Worm (Caenorhabditis elegans): ENCODE measurements around the gene R01H10.4.
"Not testable (repeated sequence)": the region's sequence is repeated elsewhere in the genome, so short reads cannot be mapped to it uniquely, and the experiment has no call there.

Gene R01H10.4

ce11 chrIII:10221860-10222259 lies 32.8 kb upstream of the R01H10.4 start, which contains the start of gene Y70G10A.4:
Y70G10A.4 (plus strand) TSS chrIII:10222160.
- TF ChIP-seq tra-4 (tag; optimal IDR thresholded peaks at IDR 0.05); ets-7 (tag; optimal IDR thresholded peaks at IDR 0.05); pes-1 (GFP tag; IDR thresholded peaks at IDR 0.05): not testable (repeated sequence)

- TF ChIP-seq hmbx-1 (tag; optimal IDR thresholded peaks at IDR 0.05), result no peak
- TF ChIP-seq ets-7 (tag; optimal IDR thresholded peaks at IDR 0.05), result no peak
- TF ChIP-seq flt-1 (GFP tag; IDR thresholded peaks at IDR 0.05), result no peak
- no peak for TF ChIP-seq hmg-4 (GFP tag; optimal IDR thresholded peaks at IDR 0.05)
- TF ChIP-seq ama-1 (optimal IDR thresholded peaks at IDR 0.05), result no peak
- TF ChIP-seq pes-1 (GFP tag; IDR thresholded peaks at IDR 0.05), result no peak
- TF ChIP-seq ceh-13 (GFP tag; optimal IDR thresholded peaks at IDR 0.05), result no peak
- TF ChIP-seq aly-1 (tag; optimal IDR thresholded peaks at IDR 0.05), result no peak
- TF ChIP-seq B0310.2 (tag; optimal IDR thresholded peaks at IDR 0.05), result no peak
- TF ChIP-seq tbx-37 (GFP tag; conservative IDR thresholded peaks at IDR 0.05), result no peak
- no peak for TF ChIP-seq tra-4 (tag; optimal IDR thresholded peaks at IDR 0.05)
- no peak for TF ChIP-seq hnd-1 (tag; optimal IDR thresholded peaks at IDR 0.05)
- TF ChIP-seq scrt-1 (GFP tag; IDR thresholded peaks at IDR 0.05), result no peak
- TF ChIP-seq sea-1 (GFP tag; conservative IDR thresholded peaks at IDR 0.05), result no peak
- no peak for TF ChIP-seq ceh-36 (tag; optimal IDR thresholded peaks at IDR 0.05)
- no peak for TF ChIP-seq tbx-11 (GFP tag; IDR thresholded peaks at IDR 0.05)
- no peak for TF ChIP-seq F13C5.2 (tag; optimal IDR thresholded peaks at IDR 0.05)
These were observed 23.0 kb upstream of the R01H10.4 start for ce11 chrIII:10231641-10232040.

ce11 chrIII:10233979-10234378 lies 20.6 kb upstream of the R01H10.4 start, which contains the start of gene paml-1:
paml-1 (minus strand) TSS chrIII:10234079.
- TF ChIP-seq ceh-13 (GFP tag; optimal IDR thresholded peaks at IDR 0.05) (no peak), F13C5.2 (tag; optimal IDR thresholded peaks at IDR 0.05) (no peak), hmbx-1 (tag; optimal IDR thresholded peaks at IDR 0.05) (no peak), tbx-37 (GFP tag; conservative IDR thresholded peaks at IDR 0.05) (no peak), tbx-11 (GFP tag; IDR thresholded peaks at IDR 0.05) (no peak), aly-1 (tag; optimal IDR thresholded peaks at IDR 0.05) (no peak), ets-7 (tag; optimal IDR thresholded peaks at IDR 0.05) (no peak), sea-1 (GFP tag; conservative IDR thresholded peaks at IDR 0.05) (no peak), hmg-4 (GFP tag; optimal IDR thresholded peaks at IDR 0.05) (no peak), ama-1 (optimal IDR thresholded peaks at IDR 0.05) (no peak), hnd-1 (tag; optimal IDR thresholded peaks at IDR 0.05) (no peak), scrt-1 (GFP tag; IDR thresholded peaks at IDR 0.05) (no peak), ceh-36 (tag; optimal IDR thresholded peaks at IDR 0.05) (no peak), B0310.2 (tag; optimal IDR thresholded peaks at IDR 0.05) (no peak), pes-1 (GFP tag; IDR thresholded peaks at IDR 0.05) (no peak), flt-1 (GFP tag; IDR thresholded peaks at IDR 0.05) (no peak), tra-4 (tag; optimal IDR thresholded peaks at IDR 0.05) (no peak)

ce11 chrIII:10236291-10236871 lies 18.2 kb upstream of the R01H10.4 start:
- TF ChIP-seq tra-4 (tag; optimal IDR thresholded peaks at IDR 0.05) (no peak), tbx-37 (GFP tag; conservative IDR thresholded peaks at IDR 0.05) (no peak), flt-1 (GFP tag; IDR thresholded peaks at IDR 0.05) (no peak), ets-7 (tag; optimal IDR thresholded peaks at IDR 0.05) (no peak), tbx-11 (GFP tag; IDR thresholded peaks at IDR 0.05) (no peak), F13C5.2 (tag; optimal IDR thresholded peaks at IDR 0.05) (no peak), ceh-36 (tag; optimal IDR thresholded peaks at IDR 0.05) (no peak), sea-1 (GFP tag; conservative IDR thresholded peaks at IDR 0.05) (no peak), B0310.2 (tag; optimal IDR thresholded peaks at IDR 0.05) (no peak), ceh-13 (GFP tag; optimal IDR thresholded peaks at IDR 0.05) (no peak), scrt-1 (GFP tag; IDR thresholded peaks at IDR 0.05) (no peak), hmbx-1 (tag; optimal IDR thresholded peaks at IDR 0.05) (no peak), ama-1 (optimal IDR thresholded peaks at IDR 0.05) (no peak)

DNA sequence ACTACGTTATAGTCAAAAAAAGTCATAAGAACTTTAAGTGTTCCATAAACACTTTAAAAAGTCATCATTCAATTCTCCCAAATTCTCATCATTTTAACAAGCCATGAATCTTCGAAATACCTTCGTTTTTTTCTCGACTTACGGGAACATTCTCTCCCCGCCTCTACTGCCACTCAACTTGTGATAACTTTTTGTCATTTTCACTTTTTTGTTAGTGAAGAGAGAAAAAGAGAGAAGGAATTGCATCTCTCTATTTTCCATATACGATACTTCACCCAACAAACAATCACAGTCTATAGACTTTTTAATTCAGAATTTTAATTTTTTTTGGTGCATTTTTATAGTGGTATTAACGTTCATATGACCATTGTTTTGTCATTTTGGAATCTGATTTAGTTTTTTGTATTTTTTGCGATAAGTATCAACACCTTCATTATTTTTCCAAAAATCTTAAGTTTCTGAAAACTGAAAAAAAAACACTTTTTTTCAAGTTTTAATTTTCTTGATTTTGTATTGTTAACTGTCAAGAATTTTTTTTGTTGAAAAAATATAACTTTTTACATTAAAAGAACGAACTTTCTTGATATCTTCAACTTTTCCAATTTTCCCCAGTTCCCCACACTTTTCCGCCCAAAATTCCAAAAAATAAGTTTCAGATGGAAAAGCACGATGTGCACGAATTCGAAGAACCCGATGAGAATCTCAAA lies 16.0 kb upstream of the R01H10.4 start, which contains the start of gene Y70G10A.3:
Gene Y70G10A.3, plus strand, starts transcription at position 657 of the 707 bp plus-strand sequence.
- TF ChIP-seq aly-1 (tag; optimal IDR thresholded peaks at IDR 0.05) (no peak), tbx-37 (GFP tag; conservative IDR thresholded peaks at IDR 0.05) (no peak), tbx-11 (GFP tag; IDR thresholded peaks at IDR 0.05) (no peak), hmbx-1 (tag; optimal IDR thresholded peaks at IDR 0.05) (no peak)

ce11 chrIII:10240073-10240472 lies 14.5 kb upstream of the R01H10.4 start:
- TF ChIP-seq sea-1 (GFP tag; conservative IDR thresholded peaks at IDR 0.05), result no peak
- TF ChIP-seq tbx-11 (GFP tag; IDR thresholded peaks at IDR 0.05), result no peak
- TF ChIP-seq ets-7 (tag; optimal IDR thresholded peaks at IDR 0.05), result no peak
- TF ChIP-seq pes-1 (GFP tag; IDR thresholded peaks at IDR 0.05), result no peak
- no peak for TF ChIP-seq ceh-36 (tag; optimal IDR thresholded peaks at IDR 0.05)

DNA sequence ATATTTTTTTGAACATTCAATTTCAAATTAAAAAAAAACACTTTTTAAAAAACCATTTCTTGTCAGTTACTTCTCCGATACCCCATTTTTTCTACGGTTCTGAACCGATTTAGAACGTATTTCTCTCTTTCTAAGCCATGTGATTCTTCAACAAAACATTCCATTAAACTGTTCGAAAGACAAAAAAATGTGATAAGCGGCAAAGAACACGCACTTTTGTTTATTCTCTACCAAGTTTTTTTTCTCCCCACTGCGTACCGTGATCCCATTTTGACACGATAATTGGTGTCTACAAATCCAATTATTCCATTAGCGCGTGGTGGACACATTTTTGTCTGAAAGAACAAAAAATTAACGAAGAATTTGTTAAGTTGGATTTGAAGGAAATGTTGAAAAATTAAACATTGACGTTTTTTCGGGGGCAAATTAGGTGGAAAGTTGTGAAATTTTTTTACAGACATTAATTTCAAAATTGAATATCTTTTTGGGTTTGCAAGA lies 13.2 kb upstream of the R01H10.4 start:
- TF ChIP-seq ceh-36 (tag; optimal IDR thresholded peaks at IDR 0.05) (no peak), ceh-13 (GFP tag; optimal IDR thresholded peaks at IDR 0.05) (no peak), hmbx-1 (tag; optimal IDR thresholded peaks at IDR 0.05) (no peak), hmg-4 (GFP tag; optimal IDR thresholded peaks at IDR 0.05) (no peak), ets-7 (tag; optimal IDR thresholded peaks at IDR 0.05) (no peak), tra-4 (tag; optimal IDR thresholded peaks at IDR 0.05) (no peak), scrt-1 (GFP tag; IDR thresholded peaks at IDR 0.05) (no peak), flt-1 (GFP tag; IDR thresholded peaks at IDR 0.05) (no peak), aly-1 (tag; optimal IDR thresholded peaks at IDR 0.05) (no peak), tbx-37 (GFP tag; conservative IDR thresholded peaks at IDR 0.05) (no peak), pes-1 (GFP tag; IDR thresholded peaks at IDR 0.05) (no peak), B0310.2 (tag; optimal IDR thresholded peaks at IDR 0.05) (no peak), sea-1 (GFP tag; conservative IDR thresholded peaks at IDR 0.05) (no peak), F13C5.2 (tag; optimal IDR thresholded peaks at IDR 0.05) (no peak), tbx-11 (GFP tag; IDR thresholded peaks at IDR 0.05) (no peak)
